Worm (Caenorhabditis elegans) whole organism, young adult: ENCODE results near the gene srd-12.

Experiments
- Y95B8A.8 ChIP-seq: fragments of 200-800 bp; sonication (Bioruptor generic); IDR thresholded peaks from 2 replicates; pipeline ENCODE4 v1.3.6; 2022; ENCODE audit warnings: missing genetic modification reagents, missing genetic modification characterization, missing compliant biosample characterization
- ZK185.1 ChIP-seq: sonication (generic microtip); optimal IDR thresholded peaks from 2 replicates; lab custom pipeline; 2016; ENCODE audit warnings: mild to moderate bottlenecking, missing genetic modification characterization, missing compliant biosample characterization; ENCODE audit not compliant: poor library complexity, severe bottlenecking
- dpl-1 ChIP-seq: fragments of 150-350 bp; optimal IDR thresholded peaks from 2 replicates; lab custom pipeline; 2014; ENCODE audit warnings: missing biosample characterization, missing genetic modification reagents, missing genetic modification characterization
- fkh-3 ChIP-seq: sonication (generic microtip); optimal IDR thresholded peaks from 2 replicates; lab custom pipeline; 2016; ENCODE audit warnings: mild to moderate bottlenecking, missing genetic modification characterization, missing compliant biosample characterization
- lir-1 ChIP-seq: fragments of 200-800 bp; sonication (Bioruptor generic); conservative IDR thresholded peaks from 2 replicates; pipeline ENCODE4 v1.3.6; 2022; ENCODE audit warnings: missing genetic modification reagents, missing genetic modification characterization, missing compliant biosample characterization
- nfya-1 ChIP-seq: sonication (generic microtip); optimal IDR thresholded peaks from 2 replicates; lab custom pipeline; 2017; ENCODE audit warnings: antibody characterized with exemption, missing compliant biosample characterization, missing genetic modification characterization, borderline replicate concordance; ENCODE audit not compliant: insufficient read depth
- nhr-90 ChIP-seq: sonication (generic microtip); optimal IDR thresholded peaks from 2 replicates; lab custom pipeline; 2016; ENCODE audit warnings: missing genotype, mild to moderate bottlenecking, missing genetic modification characterization, missing compliant biosample characterization

DNA sequence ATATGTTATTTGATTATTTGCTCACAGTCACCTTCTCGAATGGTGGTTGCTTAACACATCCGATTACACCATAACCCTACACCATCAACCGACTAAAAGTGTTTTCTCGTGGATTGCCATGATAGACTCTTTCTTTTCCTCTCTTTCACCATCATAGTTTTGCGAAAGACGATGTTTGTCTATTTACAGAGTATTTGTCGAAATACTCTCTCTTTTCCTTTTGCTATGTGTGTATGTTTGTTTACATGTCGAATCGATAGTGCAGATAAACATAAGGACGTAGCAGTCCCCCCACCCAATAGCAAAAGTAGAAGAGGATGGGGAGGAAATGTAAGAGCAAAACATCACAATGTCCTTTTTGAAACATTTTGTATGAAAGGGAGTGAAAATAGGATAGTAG, 26.7 kb downstream of the srd-12 start:
- TF ChIP-seq fkh-3 (tag; lab: Kevin White, UChicago), result no peak
- TF ChIP-seq nfya-1, result no peak
- TF ChIP-seq Y95B8A.8 (GFP tag; lab: Robert Waterston, UW), result no peak
- TF ChIP-seq ZK185.1 (tag; lab: Kevin White, UChicago), result no peak
- TF ChIP-seq lir-1 (GFP tag; lab: Robert Waterston, UW), result no peak
- no peak for TF ChIP-seq dpl-1 (GFP tag; lab: Kevin White, UChicago)
- no peak for TF ChIP-seq nhr-90
